Fruit fly (Drosophila melanogaster): ENCODE results near the gene nmdyn-D7.

- no peak for TF ChIP-seq br (GFP tag; optimal IDR thresholded peaks at IDR 0.05)
- TF ChIP-seq Abd-B (GFP tag; optimal IDR thresholded peaks at IDR 0.05) = no peak
- TF ChIP-seq Hr78 (GFP tag; optimal IDR thresholded peaks at IDR 0.05) = no peak
- no peak for TF ChIP-seq woc (GFP tag; optimal IDR thresholded peaks at IDR 0.05)
- no peak for TF ChIP-seq rgr (GFP tag; optimal IDR thresholded peaks at IDR 0.05)
- TF ChIP-seq Myc (optimal IDR thresholded peaks at IDR 0.05) = no peak
- no peak for TF ChIP-seq N (GFP tag; optimal IDR thresholded peaks at IDR 0.05)
- TF ChIP-seq sage (GFP tag; optimal IDR thresholded peaks at IDR 0.05) = no peak
- no peak for TF ChIP-seq fru (GFP tag; optimal IDR thresholded peaks at IDR 0.05)
- TF ChIP-seq lola (GFP tag; optimal IDR thresholded peaks at IDR 0.05) = no peak
- no peak for TF ChIP-seq jim (GFP tag; optimal IDR thresholded peaks at IDR 0.05)
- no peak for TF ChIP-seq usp (GFP tag; optimal IDR thresholded peaks at IDR 0.05)
- no peak for TF ChIP-seq Sp1 (GFP tag; optimal IDR thresholded peaks at IDR 0.05)
- TF ChIP-seq psq (GFP tag; optimal IDR thresholded peaks at IDR 0.05) = no peak
These were observed 39.4 kb upstream of the nmdyn-D7 start for dm6 chr3R:9640313-9640712.
